Worm (Caenorhabditis elegans) whole organism, late embryonic: ENCODE data around the gene aqp-1.

Experiments used
- C08G9.2 ChIP-seq: sonication (generic microtip); optimal IDR thresholded peaks from 2 replicates; lab custom pipeline; 2016; ENCODE audit warnings: mild to moderate bottlenecking, missing genetic modification characterization, moderate library complexity, missing compliant biosample characterization
- ama-1 ChIP-seq: fragments of 150-350 bp; optimal IDR thresholded peaks from 2 replicates; lab custom pipeline; 2014
- ceh-19 ChIP-seq: fragments of 200-800 bp; sonication (Bioruptor generic); optimal IDR thresholded peaks from 2 replicates; lab custom pipeline; 2018; ENCODE audit warnings: mild to moderate bottlenecking, missing genetic modification characterization, missing compliant biosample characterization
- dmd-4 ChIP-seq: sonication (generic microtip); optimal IDR thresholded peaks from 2 replicates; lab custom pipeline; 2016; ENCODE audit warnings: borderline replicate concordance, missing genetic modification characterization, missing compliant biosample characterization
- hlh-30 ChIP-seq: sonication (generic microtip); optimal IDR thresholded peaks from 2 replicates; lab custom pipeline; 2017; ENCODE audit warnings: antibody characterized with exemption, missing genetic modification characterization, missing compliant biosample characterization; ENCODE audit not compliant: insufficient read depth
- nfya-1 ChIP-seq: sonication (generic microtip); optimal IDR thresholded peaks from 2 replicates; lab custom pipeline; 2017; ENCODE audit warnings: missing genetic modification characterization, mild to moderate bottlenecking, missing compliant biosample characterization, antibody characterized with exemption, moderate library complexity
- nhr-11 ChIP-seq: fragments of 150-350 bp; optimal IDR thresholded peaks from 2 replicates; lab custom pipeline; 2014; ENCODE audit warnings: missing biosample characterization, missing genetic modification characterization
- pag-3 ChIP-seq: sonication (generic microtip); optimal IDR thresholded peaks from 2 replicates; lab custom pipeline; 2016; ENCODE audit warnings: missing compliant biosample characterization, missing genetic modification characterization, borderline replicate concordance
- tbx-2 ChIP-seq: sonication (generic microtip); optimal IDR thresholded peaks from 2 replicates; lab custom pipeline; 2016; ENCODE audit warnings: missing genetic modification characterization, missing compliant biosample characterization

DNA sequence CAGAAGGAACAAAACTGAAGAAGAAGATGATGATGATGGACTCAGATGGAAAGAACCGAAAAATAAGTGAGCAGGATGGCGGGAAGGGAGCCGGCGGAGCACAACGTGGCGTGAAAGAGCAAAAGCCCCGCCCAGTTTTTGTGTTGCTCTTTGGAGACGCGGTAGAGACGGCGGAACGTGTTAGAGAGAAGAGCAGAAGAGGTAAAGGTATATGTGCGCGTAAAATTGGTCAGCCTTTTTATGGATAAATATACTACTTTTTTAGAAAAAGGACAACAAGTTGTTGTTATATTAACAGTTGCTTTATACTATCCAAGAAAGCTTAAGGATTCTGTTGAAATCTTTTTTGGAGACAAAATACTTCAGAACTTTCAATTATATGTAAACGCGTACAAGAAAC is 21.1 kb downstream of the aqp-1 start, which contains the start of gene E04F6.10:
- TF ChIP-seq ama-1 (lab: Kevin White, UChicago) = no peak
- TF ChIP-seq tbx-2 = no peak
- no peak for TF ChIP-seq ceh-19 (GFP tag; lab: Kevin White, UChicago)
- no peak for TF ChIP-seq nfya-1 (tag; lab: Kevin White, UChicago)
- TF ChIP-seq dmd-4 = no peak
- no peak for TF ChIP-seq hlh-30
- no peak for TF ChIP-seq nhr-11 (tag; lab: Kevin White, UChicago)
- TF ChIP-seq pag-3 (tag; lab: Kevin White, UChicago) = no peak
- TF ChIP-seq C08G9.2 (tag; lab: Kevin White, UChicago) = no peak
